Worm (Caenorhabditis elegans) whole organism, young adult: ENCODE results near the gene blos-2.

ENCODE experiments used
- B0035.1 ChIP-seq: sonication (generic microtip); optimal IDR thresholded peaks from 2 replicates; lab custom pipeline; 2016; ENCODE audit warnings: missing genetic modification characterization, mild to moderate bottlenecking, missing compliant biosample characterization, missing genotype, missing genetic modification reagents
- B0336.3 ChIP-seq: fragments of 200-800 bp; sonication (Bioruptor generic); IDR thresholded peaks from 2 replicates; pipeline ENCODE4 v1.3.6; 2022; ENCODE audit warnings: missing genetic modification characterization, missing compliant biosample characterization
- D2030.7 ChIP-seq: fragments of 200-800 bp; sonication (Bioruptor generic); IDR thresholded peaks from 2 replicates; pipeline ENCODE4 v1.3.6; 2022; ENCODE audit warnings: missing genetic modification reagents, missing genetic modification characterization, missing compliant biosample characterization
- F52B5.7 ChIP-seq: sonication (generic microtip); optimal IDR thresholded peaks from 2 replicates; lab custom pipeline; 2016; ENCODE audit warnings: mild to moderate bottlenecking, missing genetic modification characterization, missing compliant biosample characterization
- T07F8.4 ChIP-seq: sonication (generic microtip); optimal IDR thresholded peaks from 2 replicates; lab custom pipeline; 2016; ENCODE audit warnings: mild to moderate bottlenecking, missing genetic modification characterization, moderate library complexity, missing compliant biosample characterization
- T26A5.8 ChIP-seq: sonication (generic microtip); optimal IDR thresholded peaks from 2 replicates; lab custom pipeline; 2016; ENCODE audit warnings: missing genetic modification characterization, missing compliant biosample characterization
- Y67H2A.10 ChIP-seq: fragments of 200-800 bp; sonication (Bioruptor generic); conservative IDR thresholded peaks from 2 replicates; pipeline ENCODE4 v1.3.6; 2022; ENCODE audit warnings: missing genetic modification reagents, missing genetic modification characterization, missing compliant biosample characterization
- Y95B8A.8 ChIP-seq: fragments of 200-800 bp; sonication (Bioruptor generic); IDR thresholded peaks from 2 replicates; pipeline ENCODE4 v1.3.6; 2022; ENCODE audit warnings: missing genetic modification reagents, missing genetic modification characterization, missing compliant biosample characterization
- ZK185.1 ChIP-seq: sonication (generic microtip); optimal IDR thresholded peaks from 2 replicates; lab custom pipeline; 2016; ENCODE audit warnings: mild to moderate bottlenecking, missing genetic modification characterization, missing compliant biosample characterization; ENCODE audit not compliant: poor library complexity, severe bottlenecking
- ama-1 ChIP-seq, 3 experiments: fragments of 150-350 bp in 1 of 3; sonication (generic microtip) in 2 of 3; optimal IDR thresholded peaks; 2 replicates each; lab custom pipeline; 2014 to 2018; ENCODE audit warnings: missing biosample characterization in 2 of 3, missing genetic modification characterization in 2 of 3, missing genetic modification reagents in 2 of 3
- athp-1 ChIP-seq: sonication (generic microtip); optimal IDR thresholded peaks from 2 replicates; lab custom pipeline; 2017; ENCODE audit warnings: mild to moderate bottlenecking, missing genetic modification characterization, missing compliant biosample characterization
- bed-2 ChIP-seq: fragments of 200-800 bp; sonication (Bioruptor generic); IDR thresholded peaks from 2 replicates; pipeline ENCODE4 v1.3.6; 2022; ENCODE audit warnings: missing genetic modification reagents, missing genetic modification characterization, missing compliant biosample characterization
- ccch-3 ChIP-seq: fragments of 200-800 bp; sonication (Bioruptor generic); optimal IDR thresholded peaks from 2 replicates; lab custom pipeline; 2018; ENCODE audit warnings: mild to moderate bottlenecking, missing genetic modification characterization, missing compliant biosample characterization
- cebp-2 ChIP-seq: fragments of 200-800 bp; sonication (Bioruptor generic); IDR thresholded peaks from 2 replicates; pipeline ENCODE4 v1.3.6; 2022; ENCODE audit warnings: missing genetic modification characterization, missing compliant biosample characterization
- die-1 ChIP-seq: sonication (generic microtip); optimal IDR thresholded peaks from 2 replicates; lab custom pipeline; 2016; ENCODE audit warnings: missing genotype, mild to moderate bottlenecking, missing genetic modification characterization, missing compliant biosample characterization
- dpff-1 ChIP-seq: sonication (generic microtip); optimal IDR thresholded peaks from 2 replicates; lab custom pipeline; 2017; ENCODE audit warnings: mild to moderate bottlenecking, missing genetic modification characterization, missing compliant biosample characterization
- dpl-1 ChIP-seq: fragments of 150-350 bp; optimal IDR thresholded peaks from 2 replicates; lab custom pipeline; 2014; ENCODE audit warnings: missing biosample characterization, missing genetic modification reagents, missing genetic modification characterization
- hlh-26 ChIP-seq: fragments of 200-800 bp; sonication (Bioruptor generic); conservative IDR thresholded peaks from 2 replicates; pipeline ENCODE4 v1.3.6; 2022; ENCODE audit warnings: missing genetic modification reagents, missing genetic modification characterization, missing compliant biosample characterization
- hsf-1 ChIP-seq: fragments of 200-800 bp; sonication (Bioruptor generic); IDR thresholded peaks from 2 replicates; pipeline ENCODE4 v1.3.6; 2022; ENCODE audit warnings: missing genetic modification reagents, missing genetic modification characterization, missing compliant biosample characterization
- let-526 ChIP-seq: fragments of 200-800 bp; sonication (Bioruptor generic); IDR thresholded peaks from 2 replicates; pipeline ENCODE4 v1.3.6; 2022; ENCODE audit warnings: missing genetic modification reagents, missing genetic modification characterization, missing compliant biosample characterization
- lin-26 ChIP-seq: fragments of 200-800 bp; sonication (Bioruptor generic); IDR thresholded peaks from 2 replicates; pipeline ENCODE4 v1.3.6; 2022; ENCODE audit warnings: missing genetic modification reagents, missing genetic modification characterization, missing compliant biosample characterization
- lin-40 ChIP-seq: sonication (generic microtip); optimal IDR thresholded peaks from 2 replicates; lab custom pipeline; 2016; ENCODE audit warnings: missing genetic modification characterization, mild to moderate bottlenecking, missing compliant biosample characterization, missing genotype, missing genetic modification reagents
- lir-1 ChIP-seq: fragments of 200-800 bp; sonication (Bioruptor generic); conservative IDR thresholded peaks from 2 replicates; pipeline ENCODE4 v1.3.6; 2022; ENCODE audit warnings: missing genetic modification reagents, missing genetic modification characterization, missing compliant biosample characterization
- madf-10 ChIP-seq: sonication (generic microtip); optimal IDR thresholded peaks from 2 replicates; lab custom pipeline; 2016; ENCODE audit warnings: mild to moderate bottlenecking, missing genetic modification characterization, missing compliant biosample characterization
- madf-3 ChIP-seq: fragments of 200-800 bp; sonication (Bioruptor generic); IDR thresholded peaks from 2 replicates; pipeline ENCODE4 v1.3.6; 2022; ENCODE audit warnings: missing genetic modification reagents, missing genetic modification characterization, missing compliant biosample characterization
- madf-6 ChIP-seq: fragments of 200-800 bp; sonication (Bioruptor generic); IDR thresholded peaks from 2 replicates; pipeline ENCODE4 v1.3.6; 2022; ENCODE audit warnings: missing genetic modification reagents, missing genetic modification characterization, missing compliant biosample characterization
- mel-28 ChIP-seq: sonication (generic microtip); optimal IDR thresholded peaks from 2 replicates; lab custom pipeline; 2016; ENCODE audit warnings: borderline replicate concordance, mild to moderate bottlenecking, missing genetic modification characterization, missing compliant biosample characterization
- mxl-1 ChIP-seq: sonication (generic microtip); optimal IDR thresholded peaks from 2 replicates; lab custom pipeline; 2016; ENCODE audit warnings: missing genetic modification characterization, missing compliant biosample characterization
- nhr-120 ChIP-seq: fragments of 200-800 bp; sonication (Bioruptor generic); IDR thresholded peaks from 2 replicates; pipeline ENCODE4 v1.3.6; 2022; ENCODE audit warnings: missing genetic modification characterization, missing compliant biosample characterization
- nhr-179 ChIP-seq: sonication (generic microtip); optimal IDR thresholded peaks from 2 replicates; lab custom pipeline; 2016; ENCODE audit warnings: mild to moderate bottlenecking, missing genetic modification characterization, missing compliant biosample characterization
- nhr-27 ChIP-seq: fragments of 200-800 bp; sonication (Bioruptor generic); optimal IDR thresholded peaks from 2 replicates; lab custom pipeline; 2018; ENCODE audit warnings: mild to moderate bottlenecking, missing genetic modification characterization, moderate library complexity, missing compliant biosample characterization
- nhr-80 ChIP-seq: sonication (generic microtip); optimal IDR thresholded peaks from 2 replicates; lab custom pipeline; 2016; ENCODE audit warnings: missing genetic modification characterization, missing compliant biosample characterization
- pha-4 ChIP-seq: fragments of 150-350 bp; sonication (generic microtip); optimal IDR thresholded peaks from 2 replicates; lab custom pipeline; 2014; ENCODE audit warnings: missing biosample characterization, missing genetic modification reagents, missing genetic modification characterization
- rcor-1 ChIP-seq: fragments of 200-800 bp; sonication (Bioruptor generic); IDR thresholded peaks from 2 replicates; pipeline ENCODE4 v1.3.6; 2022; ENCODE audit warnings: missing genetic modification reagents, missing genetic modification characterization, missing compliant biosample characterization
- rec-8 ChIP-seq, 2 experiments: sonication (generic microtip); optimal IDR thresholded peaks; 2 replicates each; lab custom pipeline; 2016; ENCODE audit warnings: mild to moderate bottlenecking in 2 of 2, missing genetic modification characterization in 2 of 2, missing genetic modification reagents in 2 of 2, missing genotype in 2 of 2, missing biosample characterization in 1 of 2, missing compliant biosample characterization in 1 of 2, moderate library complexity in 1 of 2
- sdz-38 ChIP-seq: sonication (generic microtip); optimal IDR thresholded peaks from 2 replicates; lab custom pipeline; 2016; ENCODE audit warnings: missing genotype, missing genetic modification characterization, missing compliant biosample characterization
- snpc-1.3 ChIP-seq: sonication (generic microtip); optimal IDR thresholded peaks from 2 replicates; lab custom pipeline; 2017; ENCODE audit warnings: missing genetic modification characterization, mild to moderate bottlenecking, missing compliant biosample characterization, antibody characterized with exemption, moderate library complexity, missing genotype, missing genetic modification reagents; ENCODE audit not compliant: insufficient read depth
- tlf-1 ChIP-seq: fragments of 200-800 bp; sonication (Bioruptor generic); optimal IDR thresholded peaks from 2 replicates; lab custom pipeline; 2018; ENCODE audit warnings: mild to moderate bottlenecking, missing genetic modification characterization, missing compliant biosample characterization
- zfh-2 ChIP-seq: fragments of 200-800 bp; sonication (Bioruptor generic); conservative IDR thresholded peaks from 2 replicates; pipeline ENCODE4 v1.3.6; 2022; ENCODE audit warnings: missing genetic modification reagents, missing genetic modification characterization, missing compliant biosample characterization
- ztf-18 ChIP-seq: sonication (generic microtip); optimal IDR thresholded peaks from 2 replicates; lab custom pipeline; 2016; ENCODE audit warnings: missing genotype, mild to moderate bottlenecking, missing genetic modification characterization, missing compliant biosample characterization
- ztf-22 ChIP-seq: fragments of 200-800 bp; sonication (Bioruptor generic); optimal IDR thresholded peaks from 2 replicates; lab custom pipeline; 2018; ENCODE audit warnings: mild to moderate bottlenecking, missing genetic modification characterization, moderate library complexity, missing compliant biosample characterization

Gene blos-2

DNA sequence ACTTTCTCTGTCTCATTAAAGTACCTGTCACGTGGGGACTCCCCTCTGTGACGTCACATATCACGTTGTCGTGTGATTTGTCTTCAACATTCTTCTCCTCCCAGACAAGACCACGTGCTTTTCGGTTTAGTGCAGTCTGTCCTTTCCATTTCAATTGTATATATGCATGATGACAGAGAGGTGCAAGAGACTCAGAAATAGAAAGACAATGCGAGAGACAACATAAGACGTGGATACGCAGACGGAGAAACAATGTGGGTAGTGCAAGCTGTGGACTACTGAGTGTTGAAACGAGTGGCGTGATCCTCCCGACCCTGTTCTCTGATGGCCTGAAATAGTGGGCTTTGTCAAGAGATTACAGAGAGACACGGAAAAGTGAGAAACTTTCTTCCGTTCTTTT, 2.7 kb downstream of the blos-2 start (continued):
- TF ChIP-seq nhr-80 (tag; lab: Kevin White, UChicago) = peak; percentile 95
- TF ChIP-seq madf-3 = 0 out of 2 replicates have a peak, but pooled peaks have one; percentile 15
- TF ChIP-seq Y67H2A.10 (GFP tag; lab: Robert Waterston, UW) = no peak
- TF ChIP-seq nhr-179 = no peak
- TF ChIP-seq cebp-2 (GFP tag; lab: Robert Waterston, UW) = peak; percentile 32; the same call in 1 of the 2 replicates
- no peak for TF ChIP-seq nhr-27
- TF ChIP-seq B0336.3 (GFP tag; lab: Robert Waterston, UW) = peak; percentile 97
- no peak for TF ChIP-seq bed-2 (GFP tag; lab: Robert Waterston, UW)
- peak; percentile 34 for TF ChIP-seq die-1
- TF ChIP-seq ama-1 (optimal IDR thresholded peaks at IDR 0.05; lab: Kevin White, UChicago) = no peak
- TF ChIP-seq ama-1 (GFP tag; optimal IDR thresholded peaks at IDR 0.05; lab: Kevin White, UChicago) = peak in 1 of 2 experiments; percentile 55
- TF ChIP-seq sdz-38 (tag; lab: Kevin White, UChicago) = no peak
- TF ChIP-seq ztf-18 (tag; lab: Kevin White, UChicago) = peak; percentile 55
- no peak for TF ChIP-seq nhr-120 (GFP tag; lab: Robert Waterston, UW)
- peak; percentile 21 for TF ChIP-seq T07F8.4 (tag; lab: Kevin White, UChicago)
- TF ChIP-seq madf-6 (GFP tag; lab: Robert Waterston, UW) = peak; percentile 48; the same call in 1 of the 2 replicates
- peak; percentile 77; the same call in 1 of the 2 replicates for TF ChIP-seq Y95B8A.8 (GFP tag; lab: Robert Waterston, UW)
- no peak for TF ChIP-seq mxl-1 (tag; lab: Kevin White, UChicago)
- peak; percentile 83 for TF ChIP-seq let-526 (GFP tag; lab: Robert Waterston, UW)
- TF ChIP-seq F52B5.7 (tag; lab: Kevin White, UChicago) = peak; percentile 58
- peak; percentile 89 for TF ChIP-seq ztf-22 (GFP tag; lab: Kevin White, UChicago)
- peak; percentile 86 for TF ChIP-seq lir-1 (GFP tag; lab: Robert Waterston, UW)
- TF ChIP-seq mel-28 (tag; lab: Kevin White, UChicago) = peak; percentile 63
- peak; percentile 72 for TF ChIP-seq ZK185.1 (tag; lab: Kevin White, UChicago)
- TF ChIP-seq zfh-2 = peak; percentile 87
- no peak for TF ChIP-seq rec-8 (tag; optimal IDR thresholded peaks at IDR 0.05; lab: Kevin White, UChicago)
- TF ChIP-seq tlf-1 (GFP tag; lab: Kevin White, UChicago) = peak; percentile 91
- peak; percentile 55; the same call in 1 of the 2 replicates for TF ChIP-seq rcor-1 (GFP tag; lab: Robert Waterston, UW)
- no peak for TF ChIP-seq pha-4 (tag; lab: Kevin White, UChicago)
- TF ChIP-seq snpc-1.3 (tag; lab: Kevin White, UChicago) = no peak
- TF ChIP-seq lin-26 (GFP tag; lab: Robert Waterston, UW) = peak; percentile 71; the same call in 1 of the 2 replicates
- no peak for TF ChIP-seq D2030.7
- TF ChIP-seq athp-1 = peak; percentile 70
- TF ChIP-seq madf-10 (tag; lab: Kevin White, UChicago) = peak; percentile 83
- TF ChIP-seq hlh-26 (GFP tag; lab: Robert Waterston, UW) = no peak
- no peak for TF ChIP-seq hsf-1 (GFP tag; lab: Robert Waterston, UW)
- TF ChIP-seq ccch-3 (GFP tag; lab: Kevin White, UChicago) = no peak
- TF ChIP-seq T26A5.8 (tag; lab: Kevin White, UChicago) = no peak
- TF ChIP-seq dpl-1 (GFP tag; lab: Kevin White, UChicago) = peak; percentile 16
- TF ChIP-seq lin-40 (tag; lab: Kevin White, UChicago) = peak; percentile 96
- TF ChIP-seq B0035.1 (tag; lab: Kevin White, UChicago) = peak; percentile 45
- TF ChIP-seq dpff-1 (tag; lab: Kevin White, UChicago) = peak; percentile 52
- TF ChIP-seq, all 124 proteins: peak for 71
